Worm (Caenorhabditis elegans) whole organism, L1 larva: Measurements from ENCODE around the gene smc-6.

Source experiments
- alr-1 ChIP-seq: fragments of 200-800 bp; sonication (Bioruptor generic); optimal IDR thresholded peaks from 2 replicates; lab custom pipeline; 2018; ENCODE audit warnings: borderline replicate concordance, mild to moderate bottlenecking, missing genetic modification characterization, missing compliant biosample characterization
- ama-1 ChIP-seq: fragments of 150-350 bp; optimal IDR thresholded peaks from 2 replicates; lab custom pipeline; 2014
- elt-3 ChIP-seq, 6 experiments: fragments of 150-350 bp in 1 of 6; sonication (generic microtip); optimal IDR thresholded peaks; 2 replicates each; lab custom pipeline; 2017 to 2018; ENCODE audit warnings: missing biosample characterization in 6 of 6, missing genetic modification characterization in 6 of 6, inconsistent platforms in 1 of 6
- nhr-76 ChIP-seq: sonication (generic microtip); optimal IDR thresholded peaks from 2 replicates; lab custom pipeline; 2017; ENCODE audit warnings: missing biosample characterization, missing genetic modification characterization

ce11 chrII:11542385-11542784 is 36.1 kb upstream of the smc-6 start, which contains the start of gene gtf-2E2:
- TF ChIP-seq nhr-76 (tag; lab: Kevin White, UChicago) (no peak), ama-1 (lab: Kevin White, UChicago) (no peak), elt-3 (tag; optimal IDR thresholded peaks at IDR 0.05; lab: Kevin White, UChicago) (no peak), alr-1 (tag; lab: Kevin White, UChicago) (no peak)
